Fruit fly (Drosophila melanogaster): ENCODE measurements around the gene CG4318.

CG4318 gene

dm6 chrX:13136939-13137697 lies 17.6 kb downstream of the CG4318 start (continued):
- no peak for TF ChIP-seq CG4328 (GFP tag; optimal IDR thresholded peaks at IDR 0.05)
- TF ChIP-seq CG11696 (GFP tag; IDR thresholded peaks at IDR 0.05) = no peak
- TF ChIP-seq Nf-YC (tag; optimal IDR thresholded peaks at IDR 0.05) = peak; percentile 27
- TF ChIP-seq H2.0 (GFP tag; IDR thresholded peaks at IDR 0.05) = peak; percentile 45
- TF ChIP-seq Stat92E (GFP tag; optimal IDR thresholded peaks at IDR 0.05) = no peak
- TF ChIP-seq CG18599 (GFP tag; optimal IDR thresholded peaks at IDR 0.05) = peak; percentile 34
- TF ChIP-seq abd-A (tag; optimal IDR thresholded peaks at IDR 0.05) = peak; percentile 49
- TF ChIP-seq chinmo (GFP tag; IDR thresholded peaks at IDR 0.05; ENCODE audit: partially characterized antibody) = no peak
- TF ChIP-seq Rx (GFP tag; IDR thresholded peaks at IDR 0.05) = peak; percentile 47; the same call in 1 of the 2 replicates
- no peak for TF ChIP-seq eyg (GFP tag; optimal IDR thresholded peaks at IDR 0.05)
- peak; percentile 9 for TF ChIP-seq CG6813 (GFP tag; optimal IDR thresholded peaks at IDR 0.05)
- TF ChIP-seq CG8089 (GFP tag; optimal IDR thresholded peaks at IDR 0.05) = no peak
- no peak for TF ChIP-seq yki (optimal IDR thresholded peaks at IDR 0.05)
- no peak for TF ChIP-seq CG1603 (tag; optimal IDR thresholded peaks at IDR 0.05)
- no peak for TF ChIP-seq CG6683 (GFP tag; optimal IDR thresholded peaks at IDR 0.05)
- no peak for TF ChIP-seq mirr (GFP tag; optimal IDR thresholded peaks at IDR 0.05)
- peak; percentile 55 for TF ChIP-seq CG18262 (tag; optimal IDR thresholded peaks at IDR 0.05)
- no peak for TF ChIP-seq z (GFP tag; IDR thresholded peaks at IDR 0.05)
- TF ChIP-seq CG2129 (GFP tag; IDR thresholded peaks at IDR 0.05; ENCODE audit: partially characterized antibody) = no peak
- no peak for TF ChIP-seq ham (GFP tag; IDR thresholded peaks at IDR 0.05)
- TF ChIP-seq NfI (GFP tag; optimal IDR thresholded peaks at IDR 0.05) = no peak
- no peak for TF ChIP-seq Dfd (GFP tag; optimal IDR thresholded peaks at IDR 0.05)
- no peak for TF ChIP-seq CG13624 (GFP tag; optimal IDR thresholded peaks at IDR 0.05)
- TF ChIP-seq CG3847 (GFP tag; IDR thresholded peaks at IDR 0.05) = peak; percentile 19; the same call in 1 of the 2 replicates
- TF ChIP-seq caup (GFP tag; optimal IDR thresholded peaks at IDR 0.05; ENCODE audit: severe bottlenecking) = no peak
- TF ChIP-seq Dad (GFP tag; optimal IDR thresholded peaks at IDR 0.05) = no peak
- TF ChIP-seq CG7372 (GFP tag; IDR thresholded peaks at IDR 0.05) = 0 out of 2 replicates have a peak, but pooled peaks have one; percentile 11
- no peak for TF ChIP-seq fu2 (GFP tag; optimal IDR thresholded peaks at IDR 0.05)
- TF ChIP-seq Bteb2 (GFP tag; optimal IDR thresholded peaks at IDR 0.05) = no peak
- no peak for TF ChIP-seq dm (GFP tag; optimal IDR thresholded peaks at IDR 0.05)
- peak; percentile 37 for TF ChIP-seq CoRest (tag; optimal IDR thresholded peaks at IDR 0.05)
- 0 out of 3 replicates have a peak, but pooled peaks have one; percentile 42 for TF ChIP-seq sr (GFP tag; IDR thresholded peaks at IDR 0.05)
- no peak for TF ChIP-seq Bdp1 (GFP tag; optimal IDR thresholded peaks at IDR 0.05)
- TF ChIP-seq CG4282 (GFP tag; optimal IDR thresholded peaks at IDR 0.05) = no peak
- TF ChIP-seq so (GFP tag; IDR thresholded peaks at IDR 0.05) = peak; percentile 67; the same call in 1 of the 3 replicates
- peak; percentile 67 for TF ChIP-seq B-H1 (GFP tag; IDR thresholded peaks at IDR 0.05)
- no peak for TF ChIP-seq Gsc (GFP tag; IDR thresholded peaks at IDR 0.05)
- TF ChIP-seq CG10959 (GFP tag; IDR thresholded peaks at IDR 0.05) = no peak
- no peak for TF ChIP-seq Sry-β (GFP tag; optimal IDR thresholded peaks at IDR 0.05)
- TF ChIP-seq az2 (GFP tag; optimal IDR thresholded peaks at IDR 0.05) = peak; percentile 10
- TF ChIP-seq Sin3A (optimal IDR thresholded peaks at IDR 0.05) = no peak
- 0 out of 2 replicates have a peak, but pooled peaks have one; percentile 8 for TF ChIP-seq CG4404 (GFP tag; IDR thresholded peaks at IDR 0.05)
- no peak for TF ChIP-seq MBD-R2 (GFP tag; IDR thresholded peaks at IDR 0.05)
- peak; percentile 69 for TF ChIP-seq ATbp (GFP tag; optimal IDR thresholded peaks at IDR 0.05)
- no peak for TF ChIP-seq CG30020 (tag; optimal IDR thresholded peaks at IDR 0.05)
- no peak for TF ChIP-seq tio (GFP tag; optimal IDR thresholded peaks at IDR 0.05)
- no peak for TF ChIP-seq Atf6 (GFP tag; IDR thresholded peaks at IDR 0.05)
- TF ChIP-seq Hr3 (GFP tag; optimal IDR thresholded peaks at IDR 0.05) = peak; percentile 12
- TF ChIP-seq repo (GFP tag; optimal IDR thresholded peaks at IDR 0.05) = no peak
- TF ChIP-seq CG1233 (GFP tag; optimal IDR thresholded peaks at IDR 0.05) = peak; percentile 49
